Worm (Caenorhabditis elegans): ENCODE measurements around the gene hex-5.

The hex-5 gene

DNA sequence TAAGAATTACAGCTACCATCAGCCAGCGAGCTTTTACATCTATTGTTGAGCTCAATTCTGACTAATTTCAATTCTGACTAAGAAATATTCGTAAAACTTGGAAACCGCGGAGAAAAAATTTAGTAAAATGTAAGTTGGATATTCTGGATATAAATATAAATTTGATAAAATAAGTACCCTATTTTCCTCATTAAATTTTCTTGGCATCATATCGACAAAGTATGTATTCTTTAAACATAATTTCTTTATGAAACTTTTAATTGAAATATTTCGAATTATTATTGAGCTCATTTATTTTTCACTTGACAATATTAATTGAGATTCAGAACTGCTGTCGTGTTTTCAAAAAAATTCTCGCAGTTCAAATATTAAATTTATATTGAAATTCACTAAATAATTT lies 24.5 kb upstream of the hex-5 start:
- TF ChIP-seq sea-1 (GFP tag; conservative IDR thresholded peaks at IDR 0.05) (no peak), flt-1 (GFP tag; IDR thresholded peaks at IDR 0.05) (no peak), ama-1 (optimal IDR thresholded peaks at IDR 0.05) (no peak), ets-7 (tag; optimal IDR thresholded peaks at IDR 0.05) (no peak), F13C5.2 (tag; optimal IDR thresholded peaks at IDR 0.05) (no peak), ceh-36 (tag; optimal IDR thresholded peaks at IDR 0.05) (no peak), tra-4 (tag; optimal IDR thresholded peaks at IDR 0.05) (no peak)

DNA sequence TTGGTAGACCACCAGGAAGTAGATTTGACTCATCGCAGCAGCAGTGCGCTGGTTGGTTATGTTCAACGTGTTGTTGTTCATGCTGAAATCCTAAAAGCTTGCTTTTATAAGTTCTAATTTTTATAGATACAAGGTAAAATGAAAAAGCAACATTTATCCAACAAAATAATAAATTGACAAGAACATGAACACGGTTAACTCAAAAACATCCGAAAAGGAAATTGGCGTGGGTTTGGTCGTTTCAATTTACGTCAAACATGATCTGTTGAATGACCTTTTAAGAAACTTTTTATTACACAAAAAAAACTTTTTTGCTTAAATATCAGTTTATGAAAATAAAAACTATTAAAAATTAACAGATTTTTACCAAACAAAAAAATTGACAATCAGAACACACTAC lies 23.8 kb upstream of the hex-5 start, which contains the start of gene ntr-2:
ntr-2 (minus strand) TSS at position 101 of the 400 bp plus-strand sequence.
- TF ChIP-seq ceh-36 (tag; optimal IDR thresholded peaks at IDR 0.05) (no peak), hnd-1 (tag; optimal IDR thresholded peaks at IDR 0.05) (no peak), aly-1 (tag; optimal IDR thresholded peaks at IDR 0.05) (no peak), hmbx-1 (tag; optimal IDR thresholded peaks at IDR 0.05) (no peak), flt-1 (GFP tag; IDR thresholded peaks at IDR 0.05) (no peak), ama-1 (optimal IDR thresholded peaks at IDR 0.05) (no peak), F13C5.2 (tag; optimal IDR thresholded peaks at IDR 0.05) (no peak)

DNA sequence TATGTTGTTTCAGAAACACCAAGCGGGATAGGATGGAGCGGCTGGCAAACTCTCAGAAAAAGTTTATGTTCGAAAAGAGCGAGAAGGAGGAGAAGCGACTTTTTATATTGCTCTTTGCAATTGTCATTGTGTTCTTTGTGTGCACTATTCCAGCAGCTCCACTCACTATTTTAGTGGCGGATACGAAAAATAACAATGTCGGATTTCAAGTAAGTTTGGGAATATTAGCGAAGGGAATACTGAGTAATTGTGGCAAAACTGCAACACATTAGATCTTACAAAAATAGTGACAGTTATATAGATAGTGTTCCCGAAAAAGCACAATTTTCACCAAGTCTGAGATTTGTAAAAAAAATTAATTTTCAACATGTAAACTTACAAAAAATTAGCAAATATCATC lies 17.7 kb upstream of the hex-5 start:
- TF ChIP-seq B0310.2 (tag; optimal IDR thresholded peaks at IDR 0.05) (no peak), F13C5.2 (tag; optimal IDR thresholded peaks at IDR 0.05) (no peak), scrt-1 (GFP tag; IDR thresholded peaks at IDR 0.05) (no peak)

DNA sequence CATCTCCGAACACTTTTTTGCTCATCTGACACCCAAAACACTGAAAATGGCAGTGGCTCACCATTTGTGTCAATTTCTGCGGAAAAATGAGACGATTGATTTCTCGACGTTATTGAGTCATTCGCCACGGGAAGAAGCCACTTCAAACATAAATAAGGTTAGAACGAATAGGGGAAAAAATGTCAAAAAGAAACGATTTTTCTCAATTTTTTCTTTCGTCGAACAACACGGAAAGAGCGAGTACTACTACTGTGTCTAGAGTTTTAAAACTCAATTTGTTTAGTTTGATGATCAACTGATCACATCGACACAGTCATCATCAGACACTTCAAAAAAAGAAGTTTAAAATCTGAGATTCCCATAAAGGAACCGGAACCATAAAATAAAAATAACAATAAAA lies 15.8 kb upstream of the hex-5 start:
- TF ChIP-seq ama-1 (optimal IDR thresholded peaks at IDR 0.05): no peak
- no peak for TF ChIP-seq ceh-13 (GFP tag; optimal IDR thresholded peaks at IDR 0.05)
- no peak for TF ChIP-seq hnd-1 (tag; optimal IDR thresholded peaks at IDR 0.05)
- no peak for TF ChIP-seq tbx-11 (GFP tag; IDR thresholded peaks at IDR 0.05)
- no peak for TF ChIP-seq flt-1 (GFP tag; IDR thresholded peaks at IDR 0.05)
- TF ChIP-seq ets-7 (tag; optimal IDR thresholded peaks at IDR 0.05): no peak
- no peak for TF ChIP-seq scrt-1 (GFP tag; IDR thresholded peaks at IDR 0.05)
- TF ChIP-seq ceh-36 (tag; optimal IDR thresholded peaks at IDR 0.05): no peak
- TF ChIP-seq tbx-37 (GFP tag; conservative IDR thresholded peaks at IDR 0.05): no peak
- TF ChIP-seq F13C5.2 (tag; optimal IDR thresholded peaks at IDR 0.05): no peak
- no peak for TF ChIP-seq aly-1 (tag; optimal IDR thresholded peaks at IDR 0.05)

DNA sequence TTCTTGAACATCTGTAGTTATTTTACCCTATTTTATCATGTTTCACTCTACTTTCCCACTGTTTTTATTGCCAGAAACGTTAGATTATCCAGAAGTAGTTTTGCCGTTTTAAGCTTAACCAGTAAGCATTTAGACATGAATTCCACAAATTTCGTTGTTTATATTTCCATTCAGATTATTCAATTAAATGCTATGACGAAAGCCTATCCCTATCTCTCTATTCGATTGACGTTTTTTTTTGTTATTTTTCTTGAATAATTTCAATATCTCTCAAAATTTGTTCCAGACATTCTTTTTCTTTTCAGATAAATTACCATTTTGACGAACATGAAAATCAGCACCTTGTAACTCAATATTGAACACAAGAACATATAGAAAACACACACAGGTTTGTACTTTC lies 13.5 kb upstream of the hex-5 start, which contains the start of gene npr-40:
npr-40 (plus strand) TSS at position 301 of the 400 bp plus-strand sequence.
- no peak for TF ChIP-seq tbx-37 (GFP tag; conservative IDR thresholded peaks at IDR 0.05)
- TF ChIP-seq aly-1 (tag; optimal IDR thresholded peaks at IDR 0.05): no peak
- TF ChIP-seq ama-1 (optimal IDR thresholded peaks at IDR 0.05): no peak
- TF ChIP-seq scrt-1 (GFP tag; IDR thresholded peaks at IDR 0.05): no peak
- no peak for TF ChIP-seq hnd-1 (tag; optimal IDR thresholded peaks at IDR 0.05)
- no peak for TF ChIP-seq ets-7 (tag; optimal IDR thresholded peaks at IDR 0.05)
- TF ChIP-seq flt-1 (GFP tag; IDR thresholded peaks at IDR 0.05): no peak
- TF ChIP-seq tbx-11 (GFP tag; IDR thresholded peaks at IDR 0.05): no peak
- no peak for TF ChIP-seq B0310.2 (tag; optimal IDR thresholded peaks at IDR 0.05)
- TF ChIP-seq tra-4 (tag; optimal IDR thresholded peaks at IDR 0.05): no peak
- TF ChIP-seq pes-1 (GFP tag; IDR thresholded peaks at IDR 0.05): no peak
- TF ChIP-seq hmg-4 (GFP tag; optimal IDR thresholded peaks at IDR 0.05): no peak
- TF ChIP-seq ceh-36 (tag; optimal IDR thresholded peaks at IDR 0.05): no peak
- no peak for TF ChIP-seq F13C5.2 (tag; optimal IDR thresholded peaks at IDR 0.05)
- TF ChIP-seq sea-1 (GFP tag; conservative IDR thresholded peaks at IDR 0.05): no peak
- no peak for TF ChIP-seq ceh-13 (GFP tag; optimal IDR thresholded peaks at IDR 0.05)

DNA sequence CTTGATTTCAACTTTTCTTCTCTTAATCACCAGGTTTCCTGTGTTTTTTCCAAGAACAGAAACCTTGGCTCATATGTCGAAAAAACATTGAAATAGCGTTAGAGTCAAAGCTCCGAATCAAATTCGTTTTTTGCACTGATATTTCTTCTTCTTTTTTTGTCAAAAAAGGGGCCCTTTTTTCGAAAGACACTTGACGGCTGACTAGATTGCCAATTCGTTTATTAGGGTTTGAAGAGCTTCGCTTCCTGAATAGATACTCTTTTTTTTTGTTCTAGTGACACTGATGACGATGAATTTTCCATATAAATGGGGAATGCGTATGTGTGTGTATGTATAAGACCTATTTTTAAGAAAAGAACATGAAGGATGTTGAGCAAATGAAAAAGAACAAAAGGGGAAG lies 11.7 kb upstream of the hex-5 start:
- no peak for TF ChIP-seq aly-1 (tag; optimal IDR thresholded peaks at IDR 0.05)
- TF ChIP-seq tbx-11 (GFP tag; IDR thresholded peaks at IDR 0.05): no peak
- TF ChIP-seq ceh-13 (GFP tag; optimal IDR thresholded peaks at IDR 0.05): no peak
- TF ChIP-seq scrt-1 (GFP tag; IDR thresholded peaks at IDR 0.05): no peak

DNA sequence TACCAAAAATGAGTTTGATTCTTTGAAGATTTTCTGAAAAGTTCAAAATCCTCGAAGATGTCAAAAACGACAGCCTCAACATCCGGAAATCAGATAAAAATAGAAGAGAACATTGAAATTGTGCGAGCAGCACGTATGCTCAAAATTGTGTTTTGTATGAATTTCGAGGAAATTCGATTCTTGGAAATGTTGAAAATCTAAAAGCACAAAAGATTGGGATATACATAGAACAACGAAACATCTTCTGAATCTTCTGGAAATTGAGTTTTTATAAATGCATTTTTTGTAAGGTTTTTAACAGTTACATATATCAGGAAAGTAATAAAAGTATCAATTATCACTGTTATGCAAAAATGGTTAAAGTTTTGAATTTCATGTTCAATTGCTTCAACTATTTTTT lies 5.6 kb upstream of the hex-5 start:
- TF ChIP-seq tbx-11 (GFP tag; IDR thresholded peaks at IDR 0.05) (no peak), tbx-37 (GFP tag; conservative IDR thresholded peaks at IDR 0.05) (no peak), tra-4 (tag; optimal IDR thresholded peaks at IDR 0.05) (no peak)

DNA sequence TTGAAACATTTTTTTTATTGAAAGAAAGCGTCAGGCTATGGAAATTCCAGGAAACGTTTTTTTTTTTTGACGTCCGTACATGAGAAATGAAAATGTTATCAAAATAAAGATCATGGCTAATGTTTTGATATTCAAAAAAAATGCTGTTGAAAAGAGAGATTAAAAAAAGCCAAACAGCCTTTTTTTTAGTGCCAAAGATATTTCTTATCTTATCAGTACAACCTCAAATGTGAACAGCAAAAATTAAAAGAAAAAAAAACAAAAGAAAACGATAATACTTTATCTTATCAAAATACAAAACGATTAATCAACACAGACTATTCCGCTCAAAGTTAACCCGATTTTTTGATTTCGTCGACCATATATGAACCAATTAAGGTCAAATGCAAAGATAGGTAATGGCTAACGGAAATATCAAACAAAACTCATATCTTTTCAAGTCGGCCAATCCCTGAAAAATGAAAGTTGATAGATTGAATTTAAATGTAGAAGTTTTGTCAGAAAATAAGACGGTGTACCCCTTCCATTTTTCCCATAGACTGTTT lies 2.3 kb upstream of the hex-5 start:
- TF ChIP-seq scrt-1 (GFP tag; IDR thresholded peaks at IDR 0.05) (no peak), sea-1 (GFP tag; conservative IDR thresholded peaks at IDR 0.05) (no peak), B0310.2 (tag; optimal IDR thresholded peaks at IDR 0.05) (no peak), ceh-36 (tag; optimal IDR thresholded peaks at IDR 0.05) (no peak), hmbx-1 (tag; optimal IDR thresholded peaks at IDR 0.05) (no peak), tra-4 (tag; optimal IDR thresholded peaks at IDR 0.05) (no peak), pes-1 (GFP tag; IDR thresholded peaks at IDR 0.05) (no peak), hmg-4 (GFP tag; optimal IDR thresholded peaks at IDR 0.05) (no peak), aly-1 (tag; optimal IDR thresholded peaks at IDR 0.05) (no peak), ama-1 (optimal IDR thresholded peaks at IDR 0.05) (no peak), F13C5.2 (tag; optimal IDR thresholded peaks at IDR 0.05) (no peak), hnd-1 (tag; optimal IDR thresholded peaks at IDR 0.05) (no peak), ets-7 (tag; optimal IDR thresholded peaks at IDR 0.05) (no peak), ceh-13 (GFP tag; optimal IDR thresholded peaks at IDR 0.05) (no peak), flt-1 (GFP tag; IDR thresholded peaks at IDR 0.05) (no peak), tbx-11 (GFP tag; IDR thresholded peaks at IDR 0.05) (no peak), tbx-37 (GFP tag; conservative IDR thresholded peaks at IDR 0.05) (no peak)

DNA sequence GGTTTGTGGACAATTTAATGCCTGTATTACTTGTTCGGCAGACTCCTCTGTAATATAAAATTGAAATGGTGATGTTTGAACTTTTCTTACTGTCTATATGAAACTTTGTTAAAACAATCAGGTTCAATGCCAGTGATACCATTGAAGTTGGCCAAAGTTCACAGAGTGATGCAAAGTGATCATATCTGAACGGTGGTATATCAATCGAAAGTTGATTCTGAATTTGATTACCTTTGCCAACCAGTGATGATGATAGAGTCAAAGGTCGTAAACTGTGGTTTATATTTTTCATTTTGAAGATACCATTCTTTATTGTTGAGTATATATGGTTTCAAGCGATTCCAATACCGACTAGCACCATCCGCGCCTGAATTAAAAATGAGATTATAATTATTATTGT lies 1.6 kb downstream of the hex-5 start:
- TF ChIP-seq ceh-36 (tag; optimal IDR thresholded peaks at IDR 0.05) (no peak), ama-1 (optimal IDR thresholded peaks at IDR 0.05) (no peak), ets-7 (tag; optimal IDR thresholded peaks at IDR 0.05) (no peak), F13C5.2 (tag; optimal IDR thresholded peaks at IDR 0.05) (no peak), tbx-11 (GFP tag; IDR thresholded peaks at IDR 0.05) (no peak), hmg-4 (GFP tag; optimal IDR thresholded peaks at IDR 0.05) (no peak), hnd-1 (tag; optimal IDR thresholded peaks at IDR 0.05) (no peak), pes-1 (GFP tag; IDR thresholded peaks at IDR 0.05) (no peak), ceh-13 (GFP tag; optimal IDR thresholded peaks at IDR 0.05) (no peak), flt-1 (GFP tag; IDR thresholded peaks at IDR 0.05) (no peak), sea-1 (GFP tag; conservative IDR thresholded peaks at IDR 0.05) (no peak), hmbx-1 (tag; optimal IDR thresholded peaks at IDR 0.05) (no peak), tra-4 (tag; optimal IDR thresholded peaks at IDR 0.05) (no peak), B0310.2 (tag; optimal IDR thresholded peaks at IDR 0.05) (no peak), aly-1 (tag; optimal IDR thresholded peaks at IDR 0.05) (no peak), tbx-37 (GFP tag; conservative IDR thresholded peaks at IDR 0.05) (no peak)

All from whole organism, early embryonic.